Worm (Caenorhabditis elegans): ENCODE measurements around the gene gpa-2.

- TF ChIP-seq ama-1 (optimal IDR thresholded peaks at IDR 0.05): no peak
- TF ChIP-seq ama-1 (GFP tag; optimal IDR thresholded peaks at IDR 0.05): no peak
- no peak for TF ChIP-seq lag-1 (GFP tag; IDR thresholded peaks at IDR 0.05)
- TF ChIP-seq B0336.3 (GFP tag; IDR thresholded peaks at IDR 0.05): no peak
- TF ChIP-seq rec-8 (tag; optimal IDR thresholded peaks at IDR 0.05): no peak
- TF ChIP-seq pha-4 (tag; optimal IDR thresholded peaks at IDR 0.05): no peak
- no peak for TF ChIP-seq unc-130 (GFP tag; optimal IDR thresholded peaks at IDR 0.05)
- no peak for TF ChIP-seq F37B4.10 (GFP tag; IDR thresholded peaks at IDR 0.05)
- TF ChIP-seq nfya-2 (GFP tag; IDR thresholded peaks at IDR 0.05): no peak
These were observed 30.5 kb downstream of the gpa-2 start for ce11 chrV:8401267-8401666.

All from whole organism, young adult.